Worm (Caenorhabditis elegans) whole organism, L1 larva: ENCODE results near the gene Y50D4A.4.

ENCODE experiments used
- C04F5.9 ChIP-seq: sonication (generic microtip); optimal IDR thresholded peaks from 2 replicates; lab custom pipeline; 2016; ENCODE audit warnings: missing genetic modification characterization, missing compliant biosample characterization
- aly-2 ChIP-seq: fragments of 150-350 bp; optimal IDR thresholded peaks from 2 replicates; lab custom pipeline; 2014; ENCODE audit warnings: missing biosample characterization, missing genetic modification characterization
- ceh-63 ChIP-seq: fragments of 200-800 bp; sonication (Bioruptor generic); optimal IDR thresholded peaks from 2 replicates; lab custom pipeline; 2018; ENCODE audit warnings: mild to moderate bottlenecking, missing genetic modification characterization, missing compliant biosample characterization
- ceh-90 ChIP-seq: sonication (generic microtip); optimal IDR thresholded peaks from 2 replicates; lab custom pipeline; 2016; ENCODE audit warnings: missing genetic modification characterization, missing compliant biosample characterization
- ces-1 ChIP-seq: fragments of 150-350 bp; optimal IDR thresholded peaks from 2 replicates; lab custom pipeline; 2014; ENCODE audit warnings: missing biosample characterization, missing genetic modification reagents, missing genetic modification characterization
- elt-2 ChIP-seq: sonication (generic microtip); optimal IDR thresholded peaks from 2 replicates; lab custom pipeline; 2016; ENCODE audit warnings: missing genetic modification characterization, mild to moderate bottlenecking, inconsistent platforms, missing compliant biosample characterization, missing genetic modification reagents
- ets-5 ChIP-seq: fragments of 200-800 bp; sonication (Bioruptor generic); IDR thresholded peaks from 2 replicates; pipeline ENCODE4 v1.3.6; 2022; ENCODE audit warnings: missing genetic modification characterization, missing compliant biosample characterization
- fkh-4 ChIP-seq: sonication (generic microtip); optimal IDR thresholded peaks from 2 replicates; lab custom pipeline; 2016; ENCODE audit warnings: missing compliant biosample characterization, missing genetic modification characterization, borderline replicate concordance
- fos-1 ChIP-seq: fragments of 150-350 bp; optimal IDR thresholded peaks from 2 replicates; lab custom pipeline; 2014; ENCODE audit warnings: missing biosample characterization, missing genetic modification characterization
- hlh-17 ChIP-seq: fragments of 200-800 bp; sonication (Bioruptor generic); optimal IDR thresholded peaks from 2 replicates; lab custom pipeline; 2018; ENCODE audit warnings: missing genetic modification characterization, mild to moderate bottlenecking, missing compliant biosample characterization, moderate library complexity, borderline replicate concordance
- hpl-2 ChIP-seq: fragments of 150-350 bp; optimal IDR thresholded peaks from 2 replicates; lab custom pipeline; 2014; ENCODE audit warnings: missing biosample characterization, missing genetic modification reagents, missing genetic modification characterization
- isw-1 ChIP-seq: fragments of 200-800 bp; sonication (Bioruptor generic); IDR thresholded peaks from 2 replicates; pipeline ENCODE4 v1.3.6; 2022; ENCODE audit warnings: missing genetic modification characterization, missing compliant biosample characterization
- nhr-11 ChIP-seq: fragments of 150-350 bp; optimal IDR thresholded peaks from 2 replicates; lab custom pipeline; 2014; ENCODE audit warnings: missing biosample characterization, missing genetic modification characterization
- nhr-77 ChIP-seq: fragments of 150-350 bp; optimal IDR thresholded peaks from 2 replicates; lab custom pipeline; 2014; ENCODE audit warnings: missing biosample characterization, missing genetic modification characterization
- nhr-84 ChIP-seq: sonication (generic microtip); optimal IDR thresholded peaks from 2 replicates; lab custom pipeline; 2017; ENCODE audit warnings: missing biosample characterization, missing genetic modification characterization
- nhr-90 ChIP-seq: sonication (generic microtip); optimal IDR thresholded peaks from 2 replicates; lab custom pipeline; 2016; ENCODE audit warnings: mild to moderate bottlenecking, missing genetic modification characterization, missing compliant biosample characterization; ENCODE audit not compliant: poor library complexity
- pag-3 ChIP-seq: sonication (generic microtip); optimal IDR thresholded peaks from 2 replicates; lab custom pipeline; 2017; ENCODE audit warnings: missing genetic modification characterization, mild to moderate bottlenecking, missing compliant biosample characterization, antibody characterized with exemption, borderline replicate concordance; ENCODE audit not compliant: insufficient read depth
- swsn-7 ChIP-seq: sonication (generic microtip); optimal IDR thresholded peaks from 2 replicates; lab custom pipeline; 2016; ENCODE audit warnings: missing genetic modification characterization, missing compliant biosample characterization
- unc-62 ChIP-seq: fragments of 150-350 bp; optimal IDR thresholded peaks from 2 replicates; lab custom pipeline; 2014; ENCODE audit warnings: missing biosample characterization, missing genetic modification reagents, missing genetic modification characterization

The Y50D4A.4 gene

ce11 chrV:1141433-1141832 is 54.5 kb downstream of the Y50D4A.4 start, which contains the start of gene cutl-22:
TSS of gene cutl-22 (plus strand) at chrV:1141733.
- TF ChIP-seq nhr-77 (tag; lab: Kevin White, UChicago) (no peak), unc-62 (no peak), ceh-63 (GFP tag; lab: Kevin White, UChicago) (no peak), hlh-17 (GFP tag; lab: Kevin White, UChicago) (no peak), C04F5.9 (tag; lab: Kevin White, UChicago) (no peak), ets-5 (GFP tag; lab: Robert Waterston, UW) (no peak)

ce11 chrV:1140806-1141205 is 55.1 kb downstream of the Y50D4A.4 start:
- no peak for TF ChIP-seq swsn-7 (tag; lab: Kevin White, UChicago)
- no peak for TF ChIP-seq isw-1 (GFP tag; lab: Robert Waterston, UW)
- no peak for TF ChIP-seq hpl-2
- TF ChIP-seq ces-1, result no peak
- TF ChIP-seq fos-1 (tag; lab: Kevin White, UChicago), result no peak
- TF ChIP-seq ceh-63 (GFP tag; lab: Kevin White, UChicago), result no peak
- TF ChIP-seq pag-3, result no peak
- TF ChIP-seq elt-2 (tag; lab: Kevin White, UChicago), result no peak
- TF ChIP-seq nhr-84, result no peak
- TF ChIP-seq nhr-90, result no peak
- no peak for TF ChIP-seq fkh-4
- no peak for TF ChIP-seq aly-2 (tag; lab: Kevin White, UChicago)
- no peak for TF ChIP-seq nhr-11 (tag; lab: Kevin White, UChicago)
- TF ChIP-seq ceh-90 (tag; lab: Kevin White, UChicago), result no peak
